Fruit fly (Drosophila melanogaster) Kc167 (cell line): Measurements from ENCODE around the gene Ssl2.

Experiments used
- Myc ChIP-seq: fragments of >200 bp; optimal IDR thresholded peaks from 2 replicates; lab custom pipeline; 2017; ENCODE audit warnings: missing external identifiers
- h ChIP-seq: fragments of >200 bp; optimal IDR thresholded peaks from 3 replicates; lab custom pipeline; 2018; ENCODE audit warnings: missing external identifiers
- insv ChIP-seq: fragments of >200 bp; optimal IDR thresholded peaks from 3 replicates; lab custom pipeline; 2018; ENCODE audit warnings: missing external identifiers

DNA sequence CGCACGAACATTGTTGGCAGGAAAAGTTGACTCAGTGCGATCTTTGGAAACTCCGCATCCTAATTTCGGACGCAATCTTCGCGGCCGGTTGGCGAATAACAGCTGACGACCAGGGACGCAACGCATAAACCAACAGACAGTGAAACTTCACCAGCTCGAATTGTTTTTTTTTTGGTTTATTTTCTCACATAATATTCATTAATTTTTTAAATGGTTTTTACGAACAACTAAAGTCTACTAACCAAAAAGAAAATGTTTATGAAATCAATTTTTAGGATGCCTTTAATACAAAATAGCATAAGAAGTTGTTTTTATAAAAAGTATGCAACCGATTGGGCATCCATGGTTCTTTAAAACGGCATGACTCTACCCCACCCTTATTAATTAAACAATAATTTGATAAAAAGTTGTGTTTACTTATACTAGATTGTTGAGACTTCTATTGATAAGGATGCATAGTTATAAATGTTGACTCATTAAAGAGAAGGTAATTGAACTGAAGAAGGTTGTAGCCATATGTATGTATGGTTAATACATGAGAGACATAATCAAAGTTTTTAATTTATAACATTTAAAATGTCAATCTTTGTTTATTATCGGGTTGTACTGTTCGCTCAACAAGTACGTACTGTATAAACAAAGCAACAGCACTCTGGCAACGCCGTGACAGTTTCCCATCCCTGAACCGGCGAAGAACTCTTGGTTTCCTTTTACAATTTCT lies 1.6 kb upstream of the Ssl2 start, which contains the start of the genes beta4GalNAcTB and Cpsf100:
- TF ChIP-seq Myc (lab: Kevin White, UChicago) = no peak
- TF ChIP-seq h = no peak
- no peak for TF ChIP-seq insv (lab: Kevin White, UChicago)
